Fruit fly (Drosophila melanogaster) S2 (cell line): ENCODE results near the gene CG12355.

Experiments used
- CG8478 ChIP-seq: fragments of >200 bp; optimal IDR thresholded peaks from 2 replicates; lab custom pipeline; 2018
- CTCF ChIP-seq, 2 experiments: fragments of >200 bp; optimal IDR thresholded peaks; 2 replicates each; lab custom pipeline; 2018

CG12355 gene

dm6 chr3L:15506174-15506926 lies 11.0 kb upstream of the CG12355 start:
- TF ChIP-seq CG8478 (lab: Kevin White, UChicago): no peak
- TF ChIP-seq CTCF (optimal IDR thresholded peaks at IDR 0.05; lab: Kevin White, UChicago): no peak

DNA sequence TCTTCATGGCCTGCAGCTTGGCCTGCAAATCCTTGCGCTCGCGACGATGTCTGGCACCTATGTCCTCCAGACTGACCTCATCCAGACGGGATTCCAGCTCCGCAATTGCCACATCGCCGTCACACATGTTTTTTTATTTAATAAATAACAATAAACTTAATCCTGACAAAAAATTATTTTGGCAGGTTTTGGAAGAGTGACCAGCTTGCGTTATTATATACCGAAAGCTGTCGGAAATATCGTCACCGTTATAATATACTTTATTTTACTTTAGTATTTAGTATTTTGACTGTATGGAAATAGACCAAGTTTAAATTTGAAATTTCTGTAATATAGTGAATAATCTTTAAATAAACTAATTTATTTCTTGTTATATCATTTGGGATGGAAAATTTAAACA lies 9.3 kb upstream of the CG12355 start, which contains the start of gene CG7857:
CG7857 (minus strand) TSS at position 208 of the 400 bp plus-strand sequence.
- TF ChIP-seq CTCF (optimal IDR thresholded peaks at IDR 0.05; lab: Kevin White, UChicago): no peak
- no peak for TF ChIP-seq CG8478 (lab: Kevin White, UChicago)

DNA sequence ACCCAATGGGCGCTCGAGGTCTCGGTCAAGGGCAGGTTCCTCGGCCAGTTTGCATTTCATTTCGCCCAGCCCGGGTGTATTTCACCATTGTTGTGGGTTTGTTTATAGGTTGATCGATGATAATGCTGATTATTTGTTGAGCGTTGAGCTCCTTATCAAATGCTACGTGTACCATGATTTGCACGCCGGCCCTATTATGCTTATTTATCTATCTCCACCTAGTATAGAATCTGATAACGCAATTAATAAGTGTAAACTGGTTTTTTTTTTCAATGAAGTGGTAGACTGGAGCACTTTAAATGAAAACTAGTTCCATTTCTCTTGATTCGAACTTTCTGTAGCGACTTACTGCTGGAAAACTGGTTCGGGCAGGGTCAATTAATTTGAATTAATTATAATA lies 6.9 kb upstream of the CG12355 start:
- TF ChIP-seq CTCF (optimal IDR thresholded peaks at IDR 0.05; lab: Kevin White, UChicago) (no peak), CG8478 (lab: Kevin White, UChicago) (no peak)

dm6 chr3L:15501646-15501972 lies 6.3 kb upstream of the CG12355 start:
- TF ChIP-seq CG8478 (lab: Kevin White, UChicago) (no peak), CTCF (optimal IDR thresholded peaks at IDR 0.05; lab: Kevin White, UChicago) (no peak)

DNA sequence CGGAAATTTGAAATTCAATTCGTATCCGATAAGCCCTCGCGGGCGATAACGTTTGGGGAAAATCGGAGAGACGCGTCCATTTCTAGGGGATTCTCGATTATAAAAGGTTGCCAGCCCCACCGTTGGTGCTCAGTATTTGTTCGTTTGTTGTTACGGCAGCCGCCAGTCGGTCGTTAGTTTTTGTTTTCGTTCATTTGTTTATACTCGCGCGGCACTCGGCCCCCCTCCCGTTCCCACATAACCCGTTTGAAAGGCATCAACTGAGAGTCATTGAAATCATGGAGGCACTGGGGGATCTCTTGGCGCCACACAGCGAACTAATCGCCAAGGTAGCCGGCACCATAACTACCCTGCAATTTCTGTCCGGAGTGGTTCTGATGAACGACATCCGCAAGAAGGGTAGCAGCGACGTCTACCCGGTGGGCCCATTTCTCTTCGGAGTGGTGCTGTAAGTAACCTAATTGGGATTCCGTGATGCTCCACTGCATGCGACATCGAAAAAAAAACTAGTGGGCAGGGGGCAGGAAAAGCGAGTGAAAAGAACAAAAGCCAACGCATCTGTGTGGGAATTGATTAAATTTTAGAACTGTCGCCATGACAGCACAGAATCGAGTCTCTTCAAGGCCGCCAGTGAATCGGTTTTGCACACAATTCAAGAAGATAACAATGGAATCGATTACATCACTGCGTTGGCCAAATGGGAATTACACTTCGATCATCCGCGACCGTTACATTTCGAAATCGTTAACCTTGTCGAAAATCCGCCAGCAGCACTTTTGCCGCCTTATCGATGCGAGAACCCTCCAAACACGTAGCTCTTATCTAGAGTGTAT lies 5.7 kb upstream of the CG12355 start, which contains the start of gene CG7272:
CG7272 (plus strand) TSS at position 126 of the 833 bp plus-strand sequence.
- no peak for TF ChIP-seq CTCF (optimal IDR thresholded peaks at IDR 0.05; lab: Kevin White, UChicago)
- no peak for TF ChIP-seq CG8478 (lab: Kevin White, UChicago)

DNA sequence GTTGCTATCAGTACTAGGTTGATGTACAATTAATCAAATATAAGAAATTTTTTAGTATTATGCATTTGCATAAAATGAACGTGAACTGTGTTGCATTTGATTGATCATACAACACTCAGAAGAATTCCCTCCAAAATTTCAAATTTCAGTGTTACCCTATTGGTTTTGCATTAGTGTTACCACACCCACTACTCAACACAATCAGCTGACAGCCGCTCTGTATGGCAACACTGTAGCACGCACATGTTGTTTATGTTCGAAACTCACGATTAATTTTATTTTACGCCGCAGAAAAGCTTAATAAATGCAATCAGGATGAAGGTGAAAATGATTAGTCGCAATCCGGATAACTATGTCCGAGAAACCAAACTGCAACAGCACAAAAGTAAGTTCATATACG lies 3.4 kb upstream of the CG12355 start, which contains the start of gene CG7275:
CG7275 (plus strand) TSS at position 215 of the 400 bp plus-strand sequence.
- no peak for TF ChIP-seq CG8478 (lab: Kevin White, UChicago)
- no peak for TF ChIP-seq CTCF (optimal IDR thresholded peaks at IDR 0.05; lab: Kevin White, UChicago)

DNA sequence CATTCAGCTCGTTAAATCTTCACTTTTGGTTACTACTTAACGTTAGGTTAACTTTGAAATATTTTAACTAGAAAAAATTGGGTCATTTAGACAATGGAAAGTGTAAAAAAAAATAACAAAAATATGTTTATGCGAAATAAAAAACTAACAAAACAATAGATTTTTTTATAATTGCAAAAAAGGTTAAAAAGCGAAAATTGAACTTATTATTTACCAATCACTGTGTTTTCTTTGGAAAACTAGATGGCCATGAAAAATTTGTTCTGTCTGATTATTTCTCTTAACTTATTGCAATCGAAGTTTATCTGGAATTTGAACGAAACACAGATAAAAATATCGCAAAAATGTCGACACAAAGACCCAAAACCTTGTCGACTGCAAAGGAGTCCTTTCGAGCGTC lies 2.6 kb upstream of the CG12355 start, which contains the start of gene CG7276:
CG7276 (plus strand) TSS at position 301 of the 400 bp plus-strand sequence.
- TF ChIP-seq CG8478 (lab: Kevin White, UChicago) (no peak), CTCF (optimal IDR thresholded peaks at IDR 0.05; lab: Kevin White, UChicago) (no peak)

dm6 chr3L:15496274-15496673 lies 925 bp upstream of the CG12355 start, which contains the start of gene CG13455:
Gene CG13455 (plus strand): TSS chr3L:15496574.
- TF ChIP-seq CTCF (optimal IDR thresholded peaks at IDR 0.05; lab: Kevin White, UChicago) (no peak), CG8478 (lab: Kevin White, UChicago) (no peak)

dm6 chr3L:15494599-15495271 lies 614 bp downstream of the CG12355 start:
- no peak for TF ChIP-seq CG8478 (lab: Kevin White, UChicago)
- peak; percentile 54 to 68 for TF ChIP-seq CTCF (optimal IDR thresholded peaks at IDR 0.05; lab: Kevin White, UChicago)

- TF ChIP-seq CG8478 (lab: Kevin White, UChicago): no peak
- TF ChIP-seq CTCF (optimal IDR thresholded peaks at IDR 0.05; lab: Kevin White, UChicago): no peak
Measured at dm6 chr3L:15493886-15494598, 1.3 kb downstream of the CG12355 start.

DNA sequence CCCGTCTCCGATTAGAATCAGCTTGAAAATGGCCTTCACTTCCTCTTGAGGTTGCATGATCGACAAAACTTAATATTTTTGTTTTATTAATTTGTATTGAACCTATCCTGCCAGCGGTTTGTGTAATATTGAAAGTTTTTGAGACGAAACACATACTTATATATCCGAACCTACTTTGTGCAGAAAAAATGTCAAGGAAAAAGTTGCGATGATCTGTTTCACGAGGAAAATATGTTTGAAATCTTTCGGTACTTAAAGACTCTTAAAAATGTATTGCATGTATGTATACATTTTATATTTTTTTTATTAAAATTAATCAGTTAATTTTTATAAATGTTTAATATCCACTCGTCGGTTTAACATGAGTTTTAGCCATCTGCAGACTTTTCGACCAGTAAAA lies 10.0 kb downstream of the CG12355 start, which contains the start of gene Ran-like:
Ran-like (minus strand) TSS at position 101 of the 400 bp plus-strand sequence.
- TF ChIP-seq CTCF (optimal IDR thresholded peaks at IDR 0.05; lab: Kevin White, UChicago) (no peak), CG8478 (lab: Kevin White, UChicago) (no peak)

- TF ChIP-seq CTCF (optimal IDR thresholded peaks at IDR 0.05; lab: Kevin White, UChicago): no peak
- no peak for TF ChIP-seq CG8478 (lab: Kevin White, UChicago)
Measured at dm6 chr3L:15474010-15474409, 21.3 kb downstream of the CG12355 start, which contains the start of gene cocoon. Gene cocoon (minus strand): TSS chr3L:15474110.
